Fruit fly (Drosophila melanogaster) whole organism, adult: ENCODE measurements around the gene CG31269.

Source experiments
- CG11617 ChIP-seq: fragments of 200-800 bp; sonication (Bioruptor generic); optimal IDR thresholded peaks from 2 replicates; lab custom pipeline; 2017; ENCODE audit warnings: mild to moderate bottlenecking, missing biosample characterization, missing genetic modification reagents, missing genetic modification characterization
- CG12768 ChIP-seq: fragments of 200-800 bp; sonication (Bioruptor generic); optimal IDR thresholded peaks from 2 replicates; lab custom pipeline; 2017; ENCODE audit warnings: missing biosample characterization, missing genetic modification characterization, mild to moderate bottlenecking, moderate library complexity, missing genetic modification reagents
- CG14711 ChIP-seq: fragments of 200-800 bp; sonication (Bioruptor generic); optimal IDR thresholded peaks from 2 replicates; lab custom pipeline; 2018; ENCODE audit warnings: missing biosample characterization, mild to moderate bottlenecking, missing genetic modification characterization, moderate library complexity
- CG1620 ChIP-seq: fragments of 200-800 bp; sonication (Bioruptor generic); optimal IDR thresholded peaks from 2 replicates; lab custom pipeline; 2016; ENCODE audit warnings: missing biosample characterization, missing genetic modification characterization
- CG33017 ChIP-seq: fragments of 200-800 bp; sonication (Bioruptor generic); optimal IDR thresholded peaks from 2 replicates; lab custom pipeline; 2018; ENCODE audit warnings: missing biosample characterization, mild to moderate bottlenecking, missing genetic modification characterization, moderate library complexity
- CG5204 ChIP-seq: fragments of 200-800 bp; sonication (Bioruptor generic); optimal IDR thresholded peaks from 2 replicates; lab custom pipeline; 2016; ENCODE audit warnings: missing biosample characterization, missing genetic modification characterization
- CG7045 ChIP-seq: fragments of 200-800 bp; sonication (Bioruptor generic); optimal IDR thresholded peaks from 2 replicates; lab custom pipeline; 2017; ENCODE audit warnings: missing biosample characterization, mild to moderate bottlenecking, missing genetic modification characterization
- CG7101 ChIP-seq: fragments of 200-800 bp; sonication (Bioruptor generic); optimal IDR thresholded peaks from 2 replicates; lab custom pipeline; 2018; ENCODE audit warnings: missing biosample characterization, mild to moderate bottlenecking, missing genetic modification characterization, moderate library complexity
- Clk ChIP-seq: fragments of 200-800 bp; sonication (Bioruptor generic); optimal IDR thresholded peaks from 2 replicates; lab custom pipeline; 2017; ENCODE audit warnings: missing biosample characterization, missing genetic modification characterization
- Crg-1 ChIP-seq: fragments of 200-800 bp; sonication (Bioruptor generic); optimal IDR thresholded peaks from 2 replicates; lab custom pipeline; 2016; ENCODE audit warnings: missing biosample characterization, missing genetic modification characterization
- Hr96 ChIP-seq: fragments of 200-800 bp; sonication (Bioruptor generic); optimal IDR thresholded peaks from 2 replicates; lab custom pipeline; 2016; ENCODE audit warnings: missing biosample characterization, missing genetic modification characterization
- Mnt ChIP-seq: fragments of 200-800 bp; sonication (Bioruptor generic); optimal IDR thresholded peaks from 2 replicates; lab custom pipeline; 2016; ENCODE audit warnings: missing biosample characterization, mild to moderate bottlenecking, missing genetic modification characterization
- bab1 ChIP-seq: fragments of 200-800 bp; sonication (Bioruptor generic); optimal IDR thresholded peaks from 3 replicates; lab custom pipeline; 2019; ENCODE audit warnings: missing biosample characterization, mild to moderate bottlenecking, missing genetic modification characterization, moderate library complexity
- cic ChIP-seq: fragments of 200-800 bp; sonication (Bioruptor generic); optimal IDR thresholded peaks from 2 replicates; lab custom pipeline; 2017; ENCODE audit warnings: missing biosample characterization, mild to moderate bottlenecking, missing genetic modification characterization, moderate library complexity
- cnc ChIP-seq, 2 experiments: fragments of >200 bp; optimal IDR thresholded peaks; 2 replicates each; lab custom pipeline; 2017
- kay ChIP-seq: fragments of 200-800 bp; sonication (Bioruptor generic); peaks from one replicate; lab custom pipeline; 2016; ENCODE audit warnings: missing biosample characterization, missing genetic modification characterization, borderline replicate concordance
- ovo ChIP-seq: fragments of 200-800 bp; sonication (Bioruptor generic); optimal IDR thresholded peaks from 2 replicates; lab custom pipeline; 2016; ENCODE audit warnings: missing biosample characterization, missing genetic modification characterization
- pad ChIP-seq: fragments of 200-800 bp; sonication (Bioruptor generic); optimal IDR thresholded peaks from 3 replicates; lab custom pipeline; 2017; ENCODE audit warnings: missing biosample characterization, missing genetic modification characterization, mild to moderate bottlenecking, moderate library complexity, missing genetic modification reagents
- tj ChIP-seq: fragments of 200-800 bp; sonication (Bioruptor generic); optimal IDR thresholded peaks from 3 replicates; lab custom pipeline; 2017; ENCODE audit warnings: missing biosample characterization, mild to moderate bottlenecking, missing genetic modification characterization, moderate library complexity
- toe ChIP-seq: fragments of 200-800 bp; sonication (Bioruptor generic); optimal IDR thresholded peaks from 2 replicates; lab custom pipeline; 2016; ENCODE audit warnings: missing biosample characterization, missing genetic modification characterization

CG31269 gene

dm6 chr3R:17151376-17152026 lies 24.6 kb downstream of the CG31269 start, which contains the start of gene CG5292:
CG5292 (plus strand) TSS chr3R:17151861.
- TF ChIP-seq Mnt (GFP tag; lab: Kevin White, UChicago): peak; percentile 80
- peak; percentile 46 for TF ChIP-seq CG11617
- TF ChIP-seq CG33017 (tag; lab: Kevin White, UChicago): peak; percentile 65
- TF ChIP-seq CG12768 (GFP tag; lab: Kevin White, UChicago): no peak
- no peak for TF ChIP-seq cnc (optimal IDR thresholded peaks at IDR 0.05; lab: Kevin White, UChicago)
- no peak for TF ChIP-seq kay (GFP tag; lab: Kevin White, UChicago)
- TF ChIP-seq CG5204 (GFP tag; lab: Kevin White, UChicago): peak; percentile 41
- peak; percentile 34 for TF ChIP-seq Hr96 (GFP tag; lab: Kevin White, UChicago)
- peak; percentile 12 for TF ChIP-seq CG7045 (GFP tag; lab: Kevin White, UChicago)
- TF ChIP-seq Crg-1: peak; percentile 38
- TF ChIP-seq pad (GFP tag; lab: Kevin White, UChicago): peak; percentile 31
- TF ChIP-seq bab1 (GFP tag; lab: Kevin White, UChicago): peak; percentile 70
- TF ChIP-seq CG1620: peak; percentile 54
- TF ChIP-seq toe (GFP tag; lab: Kevin White, UChicago): peak; percentile 52
- no peak for TF ChIP-seq cic (GFP tag; lab: Kevin White, UChicago)
- peak; percentile 48 for TF ChIP-seq CG14711 (tag; lab: Kevin White, UChicago)
- peak; percentile 64 for TF ChIP-seq CG7101
- peak; percentile 55 for TF ChIP-seq ovo (GFP tag; lab: Kevin White, UChicago)
- TF ChIP-seq Clk (GFP tag; lab: Kevin White, UChicago): no peak
- peak; percentile 37 for TF ChIP-seq tj (GFP tag; lab: Kevin White, UChicago)
